Fruit fly (Drosophila melanogaster) whole organism, prepupa: ENCODE data around the gene Acp65Aa.

Experiments
- CG11762 ChIP-seq: fragments of 200-800 bp; sonication (Bioruptor generic); optimal IDR thresholded peaks from 3 replicates; lab custom pipeline; 2016; ENCODE audit warnings: missing biosample characterization, missing genetic modification characterization; ENCODE audit not compliant: insufficient read depth
- CG11902 ChIP-seq: fragments of 200-800 bp; sonication (Bioruptor generic); optimal IDR thresholded peaks from 3 replicates; lab custom pipeline; 2016; ENCODE audit warnings: missing biosample characterization, missing genetic modification characterization
- CG6163 ChIP-seq: fragments of 200-800 bp; sonication (Bioruptor generic); IDR thresholded peaks from 3 replicates; pipeline ENCODE4 v1.3.6; 2022; ENCODE audit warnings: missing biosample characterization, missing genetic modification characterization
- Eip93F ChIP-seq: fragments of 200-800 bp; sonication (Bioruptor generic); optimal IDR thresholded peaks from 2 replicates; lab custom pipeline; 2016; ENCODE audit warnings: missing biosample characterization, mild to moderate bottlenecking, missing genetic modification characterization
- Ets21C ChIP-seq: fragments of 200-800 bp; sonication (Bioruptor generic); optimal IDR thresholded peaks from 3 replicates; lab custom pipeline; 2016; ENCODE audit warnings: missing biosample characterization, missing genetic modification characterization
- Gug ChIP-seq: fragments of 200-800 bp; sonication (Bioruptor generic); IDR thresholded peaks from 2 replicates; pipeline ENCODE4 v1.3.6; 2022; ENCODE audit warnings: missing biosample characterization, missing genetic modification characterization
- Hr4 ChIP-seq: fragments of 200-800 bp; sonication (Bioruptor generic); optimal IDR thresholded peaks from 3 replicates; lab custom pipeline; 2016; ENCODE audit warnings: missing biosample characterization, missing genetic modification characterization
- Lpt ChIP-seq: fragments of 200-800 bp; sonication (Bioruptor generic); optimal IDR thresholded peaks from 3 replicates; lab custom pipeline; 2016; ENCODE audit warnings: missing biosample characterization, missing genetic modification characterization
- Sox15 ChIP-seq: fragments of 200-800 bp; sonication (Bioruptor generic); optimal IDR thresholded peaks from 3 replicates; lab custom pipeline; 2016; ENCODE audit warnings: missing biosample characterization, missing genetic modification characterization
- esn ChIP-seq: fragments of 200-800 bp; sonication (Bioruptor generic); optimal IDR thresholded peaks from 2 replicates; lab custom pipeline; 2016; ENCODE audit warnings: missing biosample characterization, mild to moderate bottlenecking, missing genetic modification characterization, moderate library complexity
- fd59A ChIP-seq: fragments of 200-800 bp; sonication (Bioruptor generic); optimal IDR thresholded peaks from 2 replicates; lab custom pipeline; 2017; ENCODE audit warnings: missing biosample characterization, mild to moderate bottlenecking, missing genetic modification characterization, missing genetic modification reagents
- fkh ChIP-seq: fragments of 200-800 bp; sonication (Bioruptor generic); optimal IDR thresholded peaks from 3 replicates; lab custom pipeline; 2017; ENCODE audit warnings: missing biosample characterization, mild to moderate bottlenecking, missing genetic modification characterization, moderate library complexity
- net ChIP-seq: fragments of 200-800 bp; sonication (Bioruptor generic); optimal IDR thresholded peaks from 3 replicates; lab custom pipeline; 2016; ENCODE audit warnings: missing biosample characterization, missing genetic modification characterization
- vri ChIP-seq: fragments of 200-800 bp; sonication (Bioruptor generic); optimal IDR thresholded peaks from 3 replicates; lab custom pipeline; 2016; ENCODE audit warnings: missing biosample characterization, mild to moderate bottlenecking, missing genetic modification characterization

DNA sequence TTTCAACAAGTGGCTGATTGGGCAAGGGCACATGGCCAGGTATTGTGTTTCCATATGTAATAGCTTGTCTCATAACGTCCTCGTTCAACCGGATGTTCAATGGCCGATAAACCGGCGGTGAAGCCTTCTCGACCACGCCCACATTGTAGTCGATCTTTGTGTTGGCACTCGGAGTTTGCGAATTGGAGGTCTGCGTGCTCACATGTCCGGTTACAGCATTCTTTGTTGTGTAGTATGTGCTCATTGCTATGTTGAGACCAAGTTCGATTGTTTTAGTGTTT, 27.2 kb downstream of the Acp65Aa start:
- TF ChIP-seq fkh (no peak), Eip93F (no peak), vri (GFP tag; lab: Kevin White, UChicago) (no peak), net (no peak), Lpt (GFP tag; lab: Kevin White, UChicago) (no peak), esn (no peak), Hr4 (GFP tag; lab: Kevin White, UChicago) (no peak), fd59A (GFP tag; lab: Kevin White, UChicago) (no peak), CG11902 (GFP tag; lab: Kevin White, UChicago) (no peak), CG6163 (GFP tag; lab: Robert Waterston, UW) (no peak), Sox15 (GFP tag; lab: Kevin White, UChicago) (no peak), CG11762 (GFP tag; lab: Kevin White, UChicago) (no peak), Ets21C (GFP tag; lab: Kevin White, UChicago) (no peak), Gug (GFP tag; lab: Robert Waterston, UW) (no peak)
